Worm (Caenorhabditis elegans) whole organism, midembryonic: Measurements from ENCODE around the gene Y105C5A.12.
"Not testable (repeated sequence)": the region's sequence is repeated elsewhere in the genome, so short reads cannot be mapped to it uniquely, and the experiment has no call there.

Source experiments
- T22C8.4 ChIP-seq: fragments of 200-800 bp; sonication (Bioruptor generic); IDR thresholded peaks from 2 replicates; pipeline ENCODE4 v1.3.6; 2022; ENCODE audit warnings: missing genetic modification characterization, missing compliant biosample characterization
- cog-1 ChIP-seq: sonication (generic microtip); optimal IDR thresholded peaks from 2 replicates; lab custom pipeline; 2016; ENCODE audit warnings: missing genetic modification characterization, missing compliant biosample characterization
- flt-1 ChIP-seq: fragments of 200-800 bp; sonication (Bioruptor generic); IDR thresholded peaks from 2 replicates; pipeline ENCODE4 v1.3.6; 2022; ENCODE audit warnings: missing genetic modification characterization, missing compliant biosample characterization
- klf-2 ChIP-seq: fragments of 200-800 bp; sonication (Bioruptor generic); conservative IDR thresholded peaks from 2 replicates; pipeline ENCODE4 v1.3.6; 2022; ENCODE audit warnings: missing genetic modification reagents, missing genetic modification characterization, missing compliant biosample characterization
- med-1 ChIP-seq: sonication (generic microtip); optimal IDR thresholded peaks from 2 replicates; lab custom pipeline; 2017; ENCODE audit warnings: missing genetic modification characterization, mild to moderate bottlenecking, missing compliant biosample characterization, antibody characterized with exemption, missing genetic modification reagents; ENCODE audit not compliant: insufficient read depth
- ref-1 ChIP-seq: fragments of 200-800 bp; sonication (Bioruptor generic); conservative IDR thresholded peaks from 2 replicates; pipeline ENCODE4 v1.3.6; 2022; ENCODE audit warnings: missing genetic modification reagents, missing genetic modification characterization, missing compliant biosample characterization
- tab-1 ChIP-seq: fragments of 200-800 bp; sonication (Bioruptor generic); IDR thresholded peaks from 2 replicates; pipeline ENCODE4 v1.3.6; 2022; ENCODE audit warnings: missing genetic modification characterization, missing compliant biosample characterization
- ztf-23 ChIP-seq: fragments of 200-800 bp; sonication (Bioruptor generic); IDR thresholded peaks from 2 replicates; pipeline ENCODE4 v1.3.6; 2022; ENCODE audit warnings: missing genetic modification reagents, missing genetic modification characterization, missing compliant biosample characterization
- ztf-29 ChIP-seq: fragments of 200-800 bp; sonication (Bioruptor generic); IDR thresholded peaks from 2 replicates; pipeline ENCODE4 v1.3.6; 2022; ENCODE audit warnings: missing genetic modification reagents, missing genetic modification characterization, missing compliant biosample characterization

Gene Y105C5A.12

ce11 chrIV:15646418-15647220, 5.0 kb upstream of the Y105C5A.12 start, which contains the start of the genes Y105C5A.1268 and Y105C5A.1272:
Y105C5A.1268 (minus strand) TSS chrIV:15646468.
Y105C5A.1272 (plus strand) TSS chrIV:15646992.
- TF ChIP-seq ztf-23 = peak; percentile 41; the same call in 1 of the 2 replicates
- TF ChIP-seq flt-1 (GFP tag; lab: Robert Waterston, UW) = peak; percentile 61; the same call in 1 of the 2 replicates
- peak; percentile 64 for TF ChIP-seq cog-1

ce11 chrIV:15640852-15641251, 747 bp downstream of the Y105C5A.12 start, which contains the start of gene Y105C5A.13:
Y105C5A.13 (plus strand) TSS chrIV:15641231.
- no peak for TF ChIP-seq med-1
- TF ChIP-seq ref-1 (GFP tag; lab: Robert Waterston, UW) = no peak

ce11 chrIV:15639223-15639622, 2.4 kb downstream of the Y105C5A.12 start:
- TF ChIP-seq ztf-23 (no peak), med-1 (no peak), ref-1 (GFP tag; lab: Robert Waterston, UW) (no peak), ztf-29 (GFP tag; lab: Robert Waterston, UW) (no peak), flt-1 (GFP tag; lab: Robert Waterston, UW) (no peak), klf-2 (GFP tag; lab: Robert Waterston, UW) (no peak)

ce11 chrIV:15635462-15635861, 6.1 kb downstream of the Y105C5A.12 start, which contains the start of gene Y105C5A.10:
Y105C5A.10 (plus strand) TSS chrIV:15635762.
- not testable (repeated sequence) for TF ChIP-seq ref-1 (GFP tag; lab: Robert Waterston, UW); cog-1; ztf-23

ce11 chrIV:15634240-15634789, 7.3 kb downstream of the Y105C5A.12 start, which contains the start of gene Y105C5A.1274:
Y105C5A.1274 (plus strand) TSS chrIV:15634739.
- TF ChIP-seq ztf-29, T22C8.4, tab-1 (GFP tag; lab: Robert Waterston, UW): not testable (repeated sequence)

ce11 chrIV:15631217-15631616, 10.4 kb downstream of the Y105C5A.12 start, which contains the start of gene Y105C5A.9:
Y105C5A.9 (plus strand) TSS chrIV:15631517.
- TF ChIP-seq klf-2 (GFP tag; lab: Robert Waterston, UW) (no peak), ztf-29 (GFP tag; lab: Robert Waterston, UW) (no peak), ref-1 (GFP tag; lab: Robert Waterston, UW) (no peak)

- no peak for TF ChIP-seq tab-1 (GFP tag; lab: Robert Waterston, UW)
- no peak for TF ChIP-seq T22C8.4 (GFP tag; lab: Robert Waterston, UW)
- no peak for TF ChIP-seq klf-2 (GFP tag; lab: Robert Waterston, UW)
- no peak for TF ChIP-seq med-1
- TF ChIP-seq flt-1 (GFP tag; lab: Robert Waterston, UW) = no peak
- TF ChIP-seq cog-1 = no peak
- TF ChIP-seq ztf-29 (GFP tag; lab: Robert Waterston, UW) = no peak
- no peak for TF ChIP-seq ztf-23
- TF ChIP-seq ref-1 (GFP tag; lab: Robert Waterston, UW) = no peak
These were observed 23.9 kb downstream of the Y105C5A.12 start for ce11 chrIV:15617667-15618066.

ce11 chrIV:15616971-15617370, 24.6 kb downstream of the Y105C5A.12 start, which contains the start of gene Y105C5A.8:
Y105C5A.8 (minus strand) TSS chrIV:15617071.
- TF ChIP-seq ztf-29 (GFP tag; lab: Robert Waterston, UW) (no peak), cog-1 (no peak), klf-2 (GFP tag; lab: Robert Waterston, UW) (no peak), T22C8.4 (GFP tag; lab: Robert Waterston, UW) (no peak), flt-1 (GFP tag; lab: Robert Waterston, UW) (no peak), ztf-23 (no peak), tab-1 (GFP tag; lab: Robert Waterston, UW) (no peak), ref-1 (GFP tag; lab: Robert Waterston, UW) (no peak), med-1 (no peak)

ce11 chrIV:15613141-15613540, 28.5 kb downstream of the Y105C5A.12 start:
- no peak for TF ChIP-seq ztf-29 (GFP tag; lab: Robert Waterston, UW)
- TF ChIP-seq ref-1 (GFP tag; lab: Robert Waterston, UW) = no peak
- no peak for TF ChIP-seq flt-1 (GFP tag; lab: Robert Waterston, UW)
- TF ChIP-seq ztf-23 = no peak
- TF ChIP-seq med-1 = no peak
- no peak for TF ChIP-seq tab-1 (GFP tag; lab: Robert Waterston, UW)
- TF ChIP-seq cog-1 = no peak
- TF ChIP-seq T22C8.4 (GFP tag; lab: Robert Waterston, UW) = no peak
- TF ChIP-seq klf-2 (GFP tag; lab: Robert Waterston, UW) = no peak

- TF ChIP-seq T22C8.4 (GFP tag; lab: Robert Waterston, UW) (no peak), ztf-23 (no peak), tab-1 (GFP tag; lab: Robert Waterston, UW) (no peak), ref-1 (GFP tag; lab: Robert Waterston, UW) (no peak), flt-1 (GFP tag; lab: Robert Waterston, UW) (no peak), ztf-29 (GFP tag; lab: Robert Waterston, UW) (no peak), med-1 (no peak), cog-1 (no peak), klf-2 (GFP tag; lab: Robert Waterston, UW) (no peak)
These were observed 35.2 kb downstream of the Y105C5A.12 start for ce11 chrIV:15606396-15606795.
